Worm (Caenorhabditis elegans) whole organism, mixed stage, embryonic: ENCODE results near the gene mrps-33.

Source experiments
- M03D4.4 ChIP-seq: sonication (generic microtip); optimal IDR thresholded peaks from 2 replicates; lab custom pipeline; 2017; ENCODE audit warnings: mild to moderate bottlenecking, missing genetic modification characterization, missing compliant biosample characterization
- bed-3 ChIP-seq: fragments of 200-800 bp; sonication (Bioruptor generic); optimal IDR thresholded peaks from 3 replicates; lab custom pipeline; 2018; ENCODE audit warnings: mild to moderate bottlenecking, missing genetic modification characterization, moderate library complexity, missing compliant biosample characterization
- blmp-1 ChIP-seq: fragments of 150-350 bp; optimal IDR thresholded peaks from 2 replicates; lab custom pipeline; 2014; ENCODE audit warnings: missing biosample characterization, missing genetic modification characterization
- ceh-39 ChIP-seq: fragments of 150-350 bp; optimal IDR thresholded peaks from 2 replicates; lab custom pipeline; 2014; ENCODE audit warnings: missing biosample characterization, missing genetic modification characterization
- ceh-43 ChIP-seq: fragments of 200-800 bp; sonication (Bioruptor generic); optimal IDR thresholded peaks from 2 replicates; lab custom pipeline; 2018; ENCODE audit warnings: mild to moderate bottlenecking, missing genetic modification characterization, moderate library complexity, missing compliant biosample characterization
- ceh-83 ChIP-seq: fragments of 200-800 bp; sonication (Bioruptor generic); optimal IDR thresholded peaks from 2 replicates; lab custom pipeline; 2018; ENCODE audit warnings: mild to moderate bottlenecking, missing genetic modification characterization, missing compliant biosample characterization
- ces-1 ChIP-seq: fragments of 150-350 bp; optimal IDR thresholded peaks from 2 replicates; lab custom pipeline; 2014; ENCODE audit warnings: missing biosample characterization, missing genetic modification reagents, missing genetic modification characterization
- cnd-1 ChIP-seq: fragments of 200-800 bp; sonication (Bioruptor generic); optimal IDR thresholded peaks from 2 replicates; lab custom pipeline; 2018; ENCODE audit warnings: mild to moderate bottlenecking, missing genetic modification characterization, missing compliant biosample characterization
- drap-1 ChIP-seq: fragments of 200-800 bp; sonication (Bioruptor generic); optimal IDR thresholded peaks from 3 replicates; lab custom pipeline; 2018; ENCODE audit warnings: mild to moderate bottlenecking, missing genetic modification characterization, missing compliant biosample characterization
- elt-1 ChIP-seq: sonication (generic microtip); optimal IDR thresholded peaks from 2 replicates; lab custom pipeline; 2017; ENCODE audit warnings: missing genetic modification characterization, mild to moderate bottlenecking, missing compliant biosample characterization, antibody characterized with exemption, moderate library complexity, borderline replicate concordance; ENCODE audit not compliant: insufficient read depth
- elt-3 ChIP-seq: fragments of 150-350 bp; optimal IDR thresholded peaks from 2 replicates; lab custom pipeline; 2014; ENCODE audit warnings: missing biosample characterization, missing genetic modification characterization
- flh-1 ChIP-seq: fragments of 200-800 bp; sonication (Bioruptor generic); optimal IDR thresholded peaks from 2 replicates; lab custom pipeline; 2018; ENCODE audit warnings: mild to moderate bottlenecking, missing genetic modification characterization, moderate library complexity, missing compliant biosample characterization
- ham-2 ChIP-seq: fragments of 200-800 bp; sonication (Bioruptor generic); optimal IDR thresholded peaks from 2 replicates; lab custom pipeline; 2018; ENCODE audit warnings: mild to moderate bottlenecking, missing genetic modification characterization, missing compliant biosample characterization
- hlh-1 ChIP-seq: fragments of 150-350 bp; optimal IDR thresholded peaks from 2 replicates; lab custom pipeline; 2014; ENCODE audit warnings: missing biosample characterization, missing genetic modification reagents, missing genetic modification characterization
- lin-32 ChIP-seq: fragments of 200-800 bp; sonication (Bioruptor generic); optimal IDR thresholded peaks from 2 replicates; lab custom pipeline; 2018; ENCODE audit warnings: mild to moderate bottlenecking, missing genetic modification characterization, missing compliant biosample characterization
- lsy-2 ChIP-seq: fragments of 150-350 bp; optimal IDR thresholded peaks from 2 replicates; lab custom pipeline; 2014; ENCODE audit warnings: missing biosample characterization, missing genetic modification characterization
- mab-5 ChIP-seq: fragments of 150-350 bp; optimal IDR thresholded peaks from 2 replicates; lab custom pipeline; 2014; ENCODE audit warnings: missing biosample characterization, missing genetic modification characterization
- mep-1 ChIP-seq: fragments of 150-350 bp; optimal IDR thresholded peaks from 2 replicates; lab custom pipeline; 2017; ENCODE audit warnings: missing biosample characterization, missing genetic modification reagents, missing genetic modification characterization, inconsistent platforms
- mls-2 ChIP-seq: sonication (generic microtip); optimal IDR thresholded peaks from 2 replicates; lab custom pipeline; 2016; ENCODE audit warnings: mild to moderate bottlenecking, missing genetic modification characterization, moderate library complexity, missing compliant biosample characterization
- nhr-12 ChIP-seq: fragments of 150-350 bp; optimal IDR thresholded peaks from 2 replicates; lab custom pipeline; 2014; ENCODE audit warnings: missing biosample characterization, missing genetic modification characterization
- nhr-2 ChIP-seq: fragments of 150-350 bp; optimal IDR thresholded peaks from 2 replicates; lab custom pipeline; 2014; ENCODE audit warnings: missing biosample characterization, missing genetic modification characterization
- nhr-237 ChIP-seq: fragments of 150-350 bp; optimal IDR thresholded peaks from 2 replicates; lab custom pipeline; 2014; ENCODE audit warnings: missing biosample characterization, missing genetic modification characterization
- nhr-28 ChIP-seq: fragments of 150-350 bp; optimal IDR thresholded peaks from 2 replicates; lab custom pipeline; 2014; ENCODE audit warnings: missing biosample characterization, missing genetic modification characterization
- nhr-76 ChIP-seq: sonication (generic microtip); optimal IDR thresholded peaks from 2 replicates; lab custom pipeline; 2017; ENCODE audit warnings: missing biosample characterization, missing genetic modification characterization
- pha-4 ChIP-seq: fragments of 150-350 bp; optimal IDR thresholded peaks from 2 replicates; lab custom pipeline; 2018; ENCODE audit warnings: missing biosample characterization, missing genetic modification reagents, missing genetic modification characterization
- sem-2 ChIP-seq: fragments of 200-800 bp; sonication (Bioruptor generic); optimal IDR thresholded peaks from 2 replicates; lab custom pipeline; 2018; ENCODE audit warnings: mild to moderate bottlenecking, missing genetic modification characterization, missing compliant biosample characterization
- snpc-4 ChIP-seq: fragments of 150-350 bp; optimal IDR thresholded peaks from 2 replicates; lab custom pipeline; 2014; ENCODE audit warnings: missing biosample characterization, missing genetic modification characterization
- sptf-1 ChIP-seq: sonication (generic microtip); optimal IDR thresholded peaks from 2 replicates; lab custom pipeline; 2017; ENCODE audit warnings: mild to moderate bottlenecking, missing genetic modification characterization, moderate library complexity, missing compliant biosample characterization
- tbx-8 ChIP-seq: fragments of 200-800 bp; sonication (Bioruptor generic); optimal IDR thresholded peaks from 2 replicates; lab custom pipeline; 2018; ENCODE audit warnings: mild to moderate bottlenecking, missing genetic modification characterization, moderate library complexity, missing compliant biosample characterization
- unc-120 ChIP-seq: sonication (generic microtip); optimal IDR thresholded peaks from 2 replicates; lab custom pipeline; 2017; ENCODE audit warnings: missing genetic modification characterization, missing compliant biosample characterization; ENCODE audit not compliant: poor library complexity, severe bottlenecking
- unc-62 ChIP-seq: fragments of 150-350 bp; optimal IDR thresholded peaks from 2 replicates; lab custom pipeline; 2014; ENCODE audit warnings: missing biosample characterization, missing genetic modification reagents, missing genetic modification characterization
- zip-8 ChIP-seq: fragments of 150-350 bp; optimal IDR thresholded peaks from 2 replicates; lab custom pipeline; 2014; ENCODE audit warnings: missing biosample characterization, missing genetic modification characterization
- ztf-11 ChIP-seq: fragments of 150-350 bp; optimal IDR thresholded peaks from 2 replicates; lab custom pipeline; 2014; ENCODE audit warnings: missing biosample characterization, missing genetic modification characterization

The mrps-33 gene

ce11 chrIV:8728122-8728521 lies 11.7 kb downstream of the mrps-33 start, which contains the start of gene otub-3:
otub-3 (plus strand) TSS chrIV:8728177.
- no peak for TF ChIP-seq mls-2 (tag; lab: Kevin White, UChicago)
- TF ChIP-seq zip-8: no peak
- no peak for TF ChIP-seq blmp-1 (tag; lab: Kevin White, UChicago)
- no peak for TF ChIP-seq pha-4
- no peak for TF ChIP-seq flh-1 (GFP tag; lab: Kevin White, UChicago)
- TF ChIP-seq M03D4.4: no peak
- no peak for TF ChIP-seq ces-1
- no peak for TF ChIP-seq elt-3 (tag; lab: Kevin White, UChicago)
- TF ChIP-seq lin-32 (GFP tag; lab: Kevin White, UChicago): no peak
- TF ChIP-seq drap-1 (GFP tag; lab: Kevin White, UChicago): no peak
- no peak for TF ChIP-seq mep-1 (tag; lab: Kevin White, UChicago)
- TF ChIP-seq ham-2: no peak
- no peak for TF ChIP-seq nhr-237
- no peak for TF ChIP-seq ceh-39 (tag; lab: Kevin White, UChicago)
- TF ChIP-seq elt-1 (tag; lab: Kevin White, UChicago): no peak
- TF ChIP-seq snpc-4 (tag; lab: Kevin White, UChicago): no peak

DNA sequence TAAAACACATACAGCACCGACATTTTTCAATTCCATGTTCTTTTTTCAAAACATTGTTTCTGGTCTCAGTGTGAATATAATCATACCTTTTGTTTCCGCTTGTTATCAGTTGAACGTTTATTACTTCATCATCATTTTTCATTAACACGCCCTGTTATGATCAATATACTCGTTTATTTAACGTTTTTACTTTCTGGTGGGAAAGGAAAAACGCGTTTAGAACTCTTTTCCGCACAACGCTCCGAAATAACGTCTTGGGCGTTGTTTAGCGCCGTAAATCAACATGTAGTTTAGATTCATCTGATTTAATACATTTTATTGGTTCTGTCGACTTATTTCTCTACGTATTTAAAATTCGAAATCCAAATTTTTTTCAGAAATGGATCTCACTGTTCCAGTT lies 14.5 kb downstream of the mrps-33 start, which contains the start of gene pgm-3:
Gene pgm-3, plus strand, starts transcription at position 378 of the 400 bp plus-strand sequence.
- TF ChIP-seq nhr-237 (no peak), snpc-4 (tag; lab: Kevin White, UChicago) (no peak), lin-32 (GFP tag; lab: Kevin White, UChicago) (no peak), elt-1 (tag; lab: Kevin White, UChicago) (no peak), ham-2 (no peak), hlh-1 (tag; lab: Kevin White, UChicago) (no peak), zip-8 (no peak), mls-2 (tag; lab: Kevin White, UChicago) (no peak)

- TF ChIP-seq drap-1 (GFP tag; lab: Kevin White, UChicago): no peak
- TF ChIP-seq ces-1: no peak
- no peak for TF ChIP-seq cnd-1
- TF ChIP-seq lsy-2 (tag; lab: Kevin White, UChicago): no peak
- no peak for TF ChIP-seq nhr-28 (tag; lab: Kevin White, UChicago)
- TF ChIP-seq sptf-1 (tag; lab: Kevin White, UChicago): no peak
Measured at ce11 chrIV:8724907-8725306, 14.9 kb downstream of the mrps-33 start.

DNA sequence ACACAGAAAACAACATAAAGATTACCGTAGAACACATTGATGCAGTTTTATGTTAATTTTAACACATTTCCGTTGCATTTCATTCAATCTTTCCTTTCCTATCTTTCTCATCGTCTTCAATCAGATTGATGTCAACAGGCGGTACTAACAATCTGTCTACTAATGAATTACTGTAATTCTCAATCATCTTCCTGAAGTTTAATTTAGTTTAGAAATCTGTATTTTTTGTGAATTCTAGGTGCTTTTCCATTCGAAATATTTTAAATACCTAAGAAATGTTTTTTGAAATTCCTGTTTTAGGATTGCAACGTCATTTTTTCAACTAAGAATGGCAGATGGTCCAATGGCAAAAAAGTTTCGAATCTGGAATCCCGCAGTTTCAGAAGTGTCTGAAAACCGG lies 16.1 kb downstream of the mrps-33 start, which contains the start of gene F21D5.9:
Gene F21D5.9, plus strand, starts transcription at position 301 of the 400 bp plus-strand sequence.
- TF ChIP-seq ceh-83 (GFP tag; lab: Kevin White, UChicago): no peak
- TF ChIP-seq mab-5 (tag; lab: Kevin White, UChicago): no peak
- TF ChIP-seq drap-1 (GFP tag; lab: Kevin White, UChicago): no peak
- TF ChIP-seq nhr-76: no peak
- no peak for TF ChIP-seq hlh-1 (tag; lab: Kevin White, UChicago)
- no peak for TF ChIP-seq ztf-11 (tag; lab: Kevin White, UChicago)

- no peak for TF ChIP-seq ceh-43 (GFP tag; lab: Kevin White, UChicago)
- TF ChIP-seq pha-4: no peak
- no peak for TF ChIP-seq sem-2 (GFP tag; lab: Kevin White, UChicago)
- peak; percentile 51 for TF ChIP-seq zip-8
- TF ChIP-seq unc-62: no peak
- TF ChIP-seq elt-1 (tag; lab: Kevin White, UChicago): no peak
- TF ChIP-seq ces-1: peak; percentile 35
- no peak for TF ChIP-seq nhr-12
- peak; percentile 79 for TF ChIP-seq nhr-2 (tag; lab: Kevin White, UChicago)
- peak; percentile 87 for TF ChIP-seq cnd-1
- TF ChIP-seq sptf-1 (tag; lab: Kevin White, UChicago): no peak
- no peak for TF ChIP-seq M03D4.4
- no peak for TF ChIP-seq bed-3 (GFP tag; lab: Kevin White, UChicago)
- no peak for TF ChIP-seq hlh-1 (tag; lab: Kevin White, UChicago)
- no peak for TF ChIP-seq lsy-2 (tag; lab: Kevin White, UChicago)
- TF ChIP-seq ceh-83 (GFP tag; lab: Kevin White, UChicago): no peak
- no peak for TF ChIP-seq mep-1 (tag; lab: Kevin White, UChicago)
- no peak for TF ChIP-seq unc-120 (tag; lab: Kevin White, UChicago)
- no peak for TF ChIP-seq mls-2 (tag; lab: Kevin White, UChicago)
- no peak for TF ChIP-seq nhr-237
- no peak for TF ChIP-seq lin-32 (GFP tag; lab: Kevin White, UChicago)
- TF ChIP-seq ztf-11 (tag; lab: Kevin White, UChicago): no peak
- TF ChIP-seq tbx-8 (GFP tag; lab: Kevin White, UChicago): no peak
- TF ChIP-seq, all 35 proteins: peak for 4
Measured at ce11 chrIV:8722801-8723200, 17.0 kb downstream of the mrps-33 start.
